Worm (Caenorhabditis elegans): Measurements from ENCODE around the gene W02B8.1.

DNA sequence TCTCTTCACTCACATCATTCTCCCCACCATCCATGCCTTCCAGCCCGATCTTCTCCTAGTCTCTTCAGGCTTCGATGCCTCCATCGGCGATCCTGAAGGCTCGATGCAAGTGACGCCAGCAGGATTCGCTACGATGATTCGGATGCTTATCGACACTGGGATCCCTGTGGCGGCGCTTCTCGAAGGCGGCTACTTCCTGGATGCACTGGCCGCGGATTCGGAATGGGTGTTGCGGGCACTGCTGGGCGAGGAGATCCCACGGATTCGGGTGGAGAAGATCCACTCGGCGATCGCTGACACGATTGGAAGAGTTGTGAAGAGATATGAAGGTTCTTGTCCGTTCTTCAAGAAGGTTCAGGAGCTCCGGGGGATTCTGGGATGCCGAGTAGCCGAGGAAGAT is 15.5 kb downstream of the W02B8.1 start:
- TF ChIP-seq nhr-28 (tag; optimal IDR thresholded peaks at IDR 0.05) (no peak), drap-1 (GFP tag; optimal IDR thresholded peaks at IDR 0.05) (no peak), lin-13 (tag; optimal IDR thresholded peaks at IDR 0.05) (no peak), ztf-11 (tag; optimal IDR thresholded peaks at IDR 0.05) (no peak), unc-62 (GFP tag; optimal IDR thresholded peaks at IDR 0.05) (no peak), cnd-1 (tag; optimal IDR thresholded peaks at IDR 0.05) (no peak), elt-3 (tag; optimal IDR thresholded peaks at IDR 0.05) (no peak), mab-5 (tag; optimal IDR thresholded peaks at IDR 0.05) (no peak), nhr-76 (tag; optimal IDR thresholded peaks at IDR 0.05) (no peak), unc-39 (tag; optimal IDR thresholded peaks at IDR 0.05) (no peak)
